Worm (Caenorhabditis elegans): ENCODE data around the gene Y79H2A.4.

ce11 chrIII:12058429-12058828, 17.3 kb downstream of the Y79H2A.4 start, which contains the start of gene arx-3:
- TF ChIP-seq dao-5 (tag; optimal IDR thresholded peaks at IDR 0.05) (no peak), him-1 (tag; optimal IDR thresholded peaks at IDR 0.05) (no peak), W03F9.2 (tag; optimal IDR thresholded peaks at IDR 0.05) (peak; percentile 10)
